Fruit fly (Drosophila melanogaster): ENCODE results near the gene CG15533.

The CG15533 gene

dm6 chr3R:30413795-30414194, 14.8 kb upstream of the CG15533 start (continued):
- TF ChIP-seq CG34376 (GFP tag; optimal IDR thresholded peaks at IDR 0.05) (no peak), Sry-β (GFP tag; optimal IDR thresholded peaks at IDR 0.05) (no peak), sc (optimal IDR thresholded peaks at IDR 0.05) (no peak), sc (GFP tag; optimal IDR thresholded peaks at IDR 0.05) (no peak), Rfx (GFP tag; IDR thresholded peaks at IDR 0.05) (peak; percentile 49), CG13424 (tag; optimal IDR thresholded peaks at IDR 0.05) (peak; percentile 41), CG8388 (GFP tag; optimal IDR thresholded peaks at IDR 0.05) (peak; percentile 56), lmd (GFP tag; IDR thresholded peaks at IDR 0.05) (peak; percentile 54), knrl (GFP tag; IDR thresholded peaks at IDR 0.05; ENCODE audit: partially characterized antibody) (no peak), Med (GFP tag) (peak; percentile 90), Meics (GFP tag; optimal IDR thresholded peaks at IDR 0.05) (peak; percentile 25), CG10959 (GFP tag; IDR thresholded peaks at IDR 0.05) (peak; percentile 32; the same call in 1 of the 2 replicates), CG15514 (GFP tag; optimal IDR thresholded peaks at IDR 0.05) (peak; percentile 14), C15 (GFP tag; IDR thresholded peaks at IDR 0.05) (no peak), CG31441 (GFP tag; IDR thresholded peaks at IDR 0.05) (peak; percentile 67), gro (GFP tag; optimal IDR thresholded peaks at IDR 0.05) (no peak), vfl (GFP tag; optimal IDR thresholded peaks at IDR 0.05) (no peak), CG4707 (GFP tag; optimal IDR thresholded peaks at IDR 0.05) (no peak), sd (tag; optimal IDR thresholded peaks at IDR 0.05) (no peak), ase (GFP tag; IDR thresholded peaks at IDR 0.05) (peak; percentile 41; the same call in 1 of the 3 replicates), CG30020 (tag; optimal IDR thresholded peaks at IDR 0.05) (no peak), btn (GFP tag; optimal IDR thresholded peaks at IDR 0.05) (peak; percentile 35), CG32532 (GFP tag; IDR thresholded peaks at IDR 0.05) (peak; percentile 42; the same call in 1 of the 2 replicates), HmgZ (tag; optimal IDR thresholded peaks at IDR 0.05) (no peak), chinmo (GFP tag; IDR thresholded peaks at IDR 0.05; ENCODE audit: partially characterized antibody) (no peak), CG18011 (GFP tag; optimal IDR thresholded peaks at IDR 0.05) (no peak), Hsf (GFP tag; optimal IDR thresholded peaks at IDR 0.05) (peak; percentile 62), pho (GFP tag; optimal IDR thresholded peaks at IDR 0.05) (no peak), Dip2 (GFP tag; IDR thresholded peaks at IDR 0.05) (no peak), gfzf (GFP tag; optimal IDR thresholded peaks at IDR 0.05) (no peak), lola (GFP tag; optimal IDR thresholded peaks at IDR 0.05) (peak in 1 of 3 experiments; percentile 41), Atf3 (GFP tag; optimal IDR thresholded peaks at IDR 0.05) (peak; percentile 37), Hand (GFP tag; optimal IDR thresholded peaks at IDR 0.05) (no peak), CG3163 (GFP tag; optimal IDR thresholded peaks at IDR 0.05) (no peak), CG7271 (tag; optimal IDR thresholded peaks at IDR 0.05) (no peak), CG1529 (GFP tag; optimal IDR thresholded peaks at IDR 0.05) (no peak), CG10543 (GFP tag; optimal IDR thresholded peaks at IDR 0.05) (no peak), CG6175 (GFP tag; IDR thresholded peaks at IDR 0.05) (no peak), CG15601 (tag; optimal IDR thresholded peaks at IDR 0.05) (peak; percentile 22), dati (GFP tag; IDR thresholded peaks at IDR 0.05) (no peak), CG14014 (GFP tag; IDR thresholded peaks at IDR 0.05) (peak; percentile 49; the same call in 1 of the 2 replicates), Nf-YA (GFP tag; IDR thresholded peaks at IDR 0.05) (no peak), br (optimal IDR thresholded peaks at IDR 0.05) (no peak), Nf-YB (GFP tag; optimal IDR thresholded peaks at IDR 0.05) (no peak), Dbx (GFP tag; IDR thresholded peaks at IDR 0.05) (no peak), MBD-R2 (GFP tag; IDR thresholded peaks at IDR 0.05) (peak; percentile 28; the same call in 1 of the 2 replicates), dpn (GFP tag; optimal IDR thresholded peaks at IDR 0.05) (peak in 1 of 2 experiments; percentile 49), CG8290 (GFP tag; optimal IDR thresholded peaks at IDR 0.05) (no peak), CG8290 (tag; optimal IDR thresholded peaks at IDR 0.05) (peak in 1 of 2 experiments; percentile 52), Spps (tag; optimal IDR thresholded peaks at IDR 0.05) (peak; percentile 33), abd-A (tag; optimal IDR thresholded peaks at IDR 0.05) (no peak), CG6272 (GFP tag; IDR thresholded peaks at IDR 0.05) (peak; percentile 38; the same call in 1 of the 2 replicates)

All from whole organism, embryonic.